Fruit fly (Drosophila melanogaster) whole organism, embryonic: ENCODE results near the gene CG18662.

Experiments used
- CG10321 ChIP-seq: fragments of 200-800 bp; sonication (Bioruptor generic); IDR thresholded peaks from 2 replicates; pipeline ENCODE4 v1.3.6; 2022; ENCODE audit warnings: missing biosample characterization, missing genetic modification characterization
- CG10462 ChIP-seq: fragments of 200-800 bp; sonication (Bioruptor generic); optimal IDR thresholded peaks from 2 replicates; lab custom pipeline; 2016; ENCODE audit warnings: missing biosample characterization, missing genetic modification characterization
- CG11247 ChIP-seq: fragments of 200-800 bp; sonication (Bioruptor generic); IDR thresholded peaks from 2 replicates; pipeline ENCODE4 v1.3.6; 2022; ENCODE audit warnings: missing biosample characterization, missing genetic modification characterization
- CG12155 ChIP-seq: fragments of 200-800 bp; sonication (Bioruptor generic); optimal IDR thresholded peaks from 3 replicates; lab custom pipeline; 2016; ENCODE audit warnings: missing biosample characterization, missing genetic modification characterization
- CG13424 ChIP-seq: fragments of 200-800 bp; sonication (Bioruptor generic); optimal IDR thresholded peaks from 2 replicates; lab custom pipeline; 2019; ENCODE audit warnings: missing biosample characterization, mild to moderate bottlenecking, missing genetic modification characterization, moderate library complexity
- CG13624 ChIP-seq: fragments of 200-800 bp; sonication (Bioruptor generic); optimal IDR thresholded peaks from 2 replicates; lab custom pipeline; 2016; ENCODE audit warnings: missing biosample characterization, missing genetic modification characterization
- CG1529 ChIP-seq: fragments of 200-800 bp; sonication (Bioruptor generic); optimal IDR thresholded peaks from 3 replicates; lab custom pipeline; 2018; ENCODE audit warnings: missing biosample characterization, missing genetic modification characterization
- CG1792 ChIP-seq: fragments of 200-800 bp; sonication (Bioruptor generic); optimal IDR thresholded peaks from 2 replicates; lab custom pipeline; 2016; ENCODE audit warnings: missing biosample characterization, missing genetic modification characterization
- CG2202 ChIP-seq: fragments of 200-800 bp; sonication (Bioruptor generic); optimal IDR thresholded peaks from 2 replicates; lab custom pipeline; 2018; ENCODE audit warnings: missing biosample characterization, mild to moderate bottlenecking, missing genetic modification characterization
- CG30020 ChIP-seq: fragments of 200-800 bp; optimal IDR thresholded peaks from 2 replicates; lab custom pipeline; 2019; ENCODE audit warnings: missing biosample characterization, mild to moderate bottlenecking, missing genetic modification characterization, moderate library complexity
- CG3407 ChIP-seq: fragments of 200-800 bp; sonication (Bioruptor generic); optimal IDR thresholded peaks from 2 replicates; lab custom pipeline; 2018; ENCODE audit warnings: missing biosample characterization, mild to moderate bottlenecking, missing genetic modification characterization
- CG3995 ChIP-seq: fragments of 200-800 bp; sonication (Bioruptor generic); optimal IDR thresholded peaks from 3 replicates; lab custom pipeline; 2016; ENCODE audit warnings: missing biosample characterization, missing genetic modification characterization
- CG4404 ChIP-seq: fragments of 200-800 bp; sonication (Bioruptor generic); IDR thresholded peaks from 2 replicates; pipeline ENCODE4 v1.3.6; 2022; ENCODE audit warnings: missing biosample characterization, missing genetic modification characterization
- CG6654 ChIP-seq: fragments of 200-800 bp; sonication (Bioruptor generic); optimal IDR thresholded peaks from 2 replicates; lab custom pipeline; 2017; ENCODE audit warnings: missing biosample characterization, mild to moderate bottlenecking, missing genetic modification characterization
- CG7556 ChIP-seq: fragments of 200-800 bp; sonication (Bioruptor generic); optimal IDR thresholded peaks from 2 replicates; lab custom pipeline; 2017; ENCODE audit warnings: missing biosample characterization, mild to moderate bottlenecking, missing genetic modification characterization
- CG8281 ChIP-seq: fragments of 200-800 bp; sonication (Bioruptor generic); optimal IDR thresholded peaks from 2 replicates; lab custom pipeline; 2018; ENCODE audit warnings: missing biosample characterization, mild to moderate bottlenecking, missing genetic modification characterization, moderate library complexity
- CG8924 ChIP-seq: fragments of 200-800 bp; optimal IDR thresholded peaks from 3 replicates; lab custom pipeline; 2019; ENCODE audit warnings: missing biosample characterization, mild to moderate bottlenecking, missing genetic modification characterization, moderate library complexity
- CG9817 ChIP-seq: fragments of 200-800 bp; sonication (Bioruptor generic); optimal IDR thresholded peaks from 2 replicates; lab custom pipeline; 2018; ENCODE audit warnings: missing biosample characterization, mild to moderate bottlenecking, missing genetic modification characterization, moderate library complexity
- D ChIP-seq, 2 experiments: fragments of 200-800 bp in 1 of 2; fragments of >200 bp in 1 of 2; sonication (Bioruptor generic) in 1 of 2; optimal IDR thresholded peaks; 2 replicates in 1 of 2; 3 replicates in 1 of 2; lab custom pipeline; 2017; ENCODE audit warnings: mild to moderate bottlenecking in 1 of 2, missing biosample characterization in 1 of 2, missing genetic modification characterization in 1 of 2, missing genetic modification reagents in 1 of 2
- Dad ChIP-seq: fragments of 200-800 bp; sonication (Bioruptor generic); optimal IDR thresholded peaks from 3 replicates; lab custom pipeline; 2016; ENCODE audit warnings: missing biosample characterization, missing genetic modification characterization
- Eip74EF ChIP-seq, 2 experiments: fragments of 200-800 bp in 1 of 2; fragments of >200 bp in 1 of 2; sonication (Bioruptor generic) in 1 of 2; optimal IDR thresholded peaks; 2 replicates each; lab custom pipeline; 2017 to 2019; ENCODE audit warnings: missing biosample characterization in 2 of 2, missing genetic modification characterization in 2 of 2, mild to moderate bottlenecking in 1 of 2, moderate library complexity in 1 of 2
- Ets65A ChIP-seq: fragments of 200-800 bp; sonication (Bioruptor generic); peaks from one replicate; lab custom pipeline; 2016; ENCODE audit warnings: missing biosample characterization, missing genetic modification characterization
- GATAe ChIP-seq: fragments of 200-800 bp; sonication (Bioruptor generic); conservative IDR thresholded peaks from 2 replicates; pipeline ENCODE4 v1.3.6; 2022; ENCODE audit warnings: missing biosample characterization, missing genetic modification characterization
- Hmr ChIP-seq: fragments of 200-800 bp; sonication (Bioruptor generic); optimal IDR thresholded peaks from 3 replicates; lab custom pipeline; 2017; ENCODE audit warnings: mild to moderate bottlenecking, missing biosample characterization, missing genetic modification reagents, missing genetic modification characterization
- MESR4 ChIP-seq: fragments of 200-800 bp; sonication (Bioruptor generic); optimal IDR thresholded peaks from 2 replicates; lab custom pipeline; 2018; ENCODE audit warnings: missing biosample characterization, mild to moderate bottlenecking, missing genetic modification characterization, moderate library complexity
- Mad ChIP-seq: fragments of 200-800 bp; sonication (Bioruptor generic); optimal IDR thresholded peaks from 2 replicates; lab custom pipeline; 2016; ENCODE audit warnings: missing biosample characterization, missing genetic modification characterization
- NC2β ChIP-seq: fragments of 200-800 bp; sonication (Bioruptor generic); optimal IDR thresholded peaks from 2 replicates; lab custom pipeline; 2016; ENCODE audit warnings: missing biosample characterization, missing genetic modification characterization
- Side ChIP-seq: fragments of 200-800 bp; sonication (Bioruptor generic); optimal IDR thresholded peaks from 2 replicates; lab custom pipeline; 2016; ENCODE audit warnings: missing biosample characterization, missing genetic modification characterization
- Spps ChIP-seq: fragments of 200-800 bp; sonication (Bioruptor generic); optimal IDR thresholded peaks from 2 replicates; lab custom pipeline; 2018; ENCODE audit warnings: missing biosample characterization, mild to moderate bottlenecking, missing genetic modification characterization
- abd-A ChIP-seq: fragments of 200-800 bp; sonication (Bioruptor generic); optimal IDR thresholded peaks from 3 replicates; lab custom pipeline; 2019; ENCODE audit warnings: missing biosample characterization, mild to moderate bottlenecking, missing genetic modification characterization, moderate library complexity
- ase ChIP-seq: fragments of 200-800 bp; sonication (Bioruptor generic); IDR thresholded peaks from 3 replicates; pipeline ENCODE4 v1.3.6; 2022; ENCODE audit warnings: missing biosample characterization, missing genetic modification characterization
- bbx ChIP-seq: fragments of 200-800 bp; sonication (Bioruptor generic); IDR thresholded peaks from 2 replicates; pipeline ENCODE4 v1.3.6; 2022; ENCODE audit warnings: missing biosample characterization, missing genetic modification characterization; ENCODE audit not compliant: partially characterized antibody
- crp ChIP-seq, 2 experiments: fragments of 200-800 bp; sonication (Bioruptor generic); optimal IDR thresholded peaks; 2 replicates in 1 of 2; 3 replicates in 1 of 2; lab custom pipeline; 2017; ENCODE audit warnings: missing biosample characterization in 2 of 2, missing genetic modification characterization in 2 of 2, mild to moderate bottlenecking in 1 of 2, moderate library complexity in 1 of 2
- dati ChIP-seq: fragments of 200-800 bp; sonication (Bioruptor generic); IDR thresholded peaks from 2 replicates; pipeline ENCODE4 v1.3.6; 2022; ENCODE audit warnings: missing biosample characterization, missing genetic modification characterization
- dpn ChIP-seq, 2 experiments: fragments of 200-800 bp; sonication (Bioruptor generic); optimal IDR thresholded peaks; 3 replicates each; lab custom pipeline; 2016; ENCODE audit warnings: missing biosample characterization in 2 of 2, missing genetic modification characterization in 2 of 2
- hbn ChIP-seq: fragments of 200-800 bp; sonication (Bioruptor generic); IDR thresholded peaks from 2 replicates; pipeline ENCODE4 v1.3.6; 2022; ENCODE audit warnings: missing biosample characterization, missing genetic modification characterization; ENCODE audit not compliant: partially characterized antibody
- hkb ChIP-seq, 2 experiments: fragments of 200-800 bp in 1 of 2; fragments of >200 bp in 1 of 2; sonication (Bioruptor generic) in 1 of 2; IDR thresholded peaks in 1 of 2; optimal IDR thresholded peaks in 1 of 2; 2 replicates each; pipeline versions ENCODE4 v1.3.6 to Lab custom; 2017 to 2022; ENCODE audit warnings: missing biosample characterization in 1 of 2, missing genetic modification characterization in 1 of 2
- hth ChIP-seq: fragments of >200 bp; optimal IDR thresholded peaks from 2 replicates; lab custom pipeline; 2017; ENCODE audit warnings: inconsistent platforms
- jing ChIP-seq: fragments of 200-800 bp; sonication (Bioruptor generic); optimal IDR thresholded peaks from 2 replicates; lab custom pipeline; 2018; ENCODE audit warnings: missing biosample characterization, mild to moderate bottlenecking, missing genetic modification characterization
- kni ChIP-seq: fragments of 200-800 bp; sonication (Bioruptor generic); optimal IDR thresholded peaks from 3 replicates; lab custom pipeline; 2017; ENCODE audit warnings: mild to moderate bottlenecking, missing biosample characterization, missing genetic modification reagents, missing genetic modification characterization
- knrl ChIP-seq: fragments of 200-800 bp; sonication (Bioruptor generic); IDR thresholded peaks from 3 replicates; pipeline ENCODE4 v1.3.6; 2022; ENCODE audit warnings: missing biosample characterization, missing genetic modification characterization; ENCODE audit not compliant: partially characterized antibody
- lbe ChIP-seq: fragments of 200-800 bp; sonication (Bioruptor generic); optimal IDR thresholded peaks from 2 replicates; lab custom pipeline; 2016; ENCODE audit warnings: missing biosample characterization, mild to moderate bottlenecking, missing genetic modification characterization
- pnt ChIP-seq: fragments of 200-800 bp; sonication (Bioruptor generic); optimal IDR thresholded peaks from 3 replicates; lab custom pipeline; 2016; ENCODE audit warnings: missing biosample characterization, missing genetic modification characterization
- psq ChIP-seq: fragments of 200-800 bp; sonication (Bioruptor generic); optimal IDR thresholded peaks from 2 replicates; lab custom pipeline; 2017; ENCODE audit warnings: missing biosample characterization, missing genetic modification characterization
- sima ChIP-seq: fragments of 200-800 bp; sonication (Bioruptor generic); optimal IDR thresholded peaks from 2 replicates; lab custom pipeline; 2016; ENCODE audit warnings: missing biosample characterization, missing genetic modification characterization
- slbo ChIP-seq: fragments of 200-800 bp; sonication (Bioruptor generic); IDR thresholded peaks from 2 replicates; pipeline ENCODE4 v1.3.6; 2022; ENCODE audit warnings: missing biosample characterization, missing genetic modification characterization
- slou ChIP-seq: fragments of 200-800 bp; sonication (Bioruptor generic); optimal IDR thresholded peaks from 3 replicates; lab custom pipeline; 2016; ENCODE audit warnings: missing biosample characterization, missing genetic modification characterization
- so ChIP-seq: fragments of 200-800 bp; sonication (Bioruptor generic); IDR thresholded peaks from 3 replicates; pipeline ENCODE4 v1.3.6; 2022; ENCODE audit warnings: missing biosample characterization, missing genetic modification characterization
- sr ChIP-seq: fragments of 200-800 bp; sonication (Bioruptor generic); IDR thresholded peaks from 3 replicates; pipeline ENCODE4 v1.3.6; 2022; ENCODE audit warnings: missing biosample characterization, missing genetic modification characterization
- tin ChIP-seq: fragments of 200-800 bp; sonication (Bioruptor generic); optimal IDR thresholded peaks from 3 replicates; lab custom pipeline; 2016; ENCODE audit warnings: missing biosample characterization, missing genetic modification characterization
- z ChIP-seq: fragments of 200-800 bp; sonication (Bioruptor generic); IDR thresholded peaks from 3 replicates; pipeline ENCODE4 v1.3.6; 2022; ENCODE audit warnings: missing biosample characterization, missing genetic modification characterization

CG18662 gene

DNA sequence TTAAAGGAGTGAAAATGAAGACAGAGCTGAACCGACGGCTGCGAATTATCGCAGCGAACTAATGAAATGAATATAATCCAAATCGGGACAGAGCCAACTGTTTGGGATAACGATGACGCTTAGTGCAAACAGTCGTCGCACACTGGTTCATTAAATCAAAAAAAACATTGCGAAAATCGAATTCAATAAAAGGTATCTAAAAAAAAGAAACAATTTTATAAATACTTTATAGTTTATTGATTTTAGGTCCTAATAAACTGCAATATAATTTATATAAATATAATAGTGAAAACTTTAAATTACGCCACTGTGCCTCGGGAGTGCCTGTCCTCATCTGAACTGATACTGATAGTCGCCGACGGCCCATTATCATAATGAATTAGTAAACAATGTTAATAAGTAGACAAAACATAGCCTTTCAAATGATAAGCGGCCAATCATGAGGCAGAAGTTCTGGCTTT, 21.4 kb upstream of the CG18662 start, which contains the start of gene CG31886 (continued):
- TF ChIP-seq sr (GFP tag; lab: Robert Waterston, UW) (no peak), CG10321 (GFP tag; lab: Robert Waterston, UW) (no peak), crp (GFP tag; optimal IDR thresholded peaks at IDR 0.05; lab: Kevin White, UChicago) (no peak), CG13624 (GFP tag; lab: Kevin White, UChicago) (no peak), sima (GFP tag; lab: Kevin White, UChicago) (no peak), slou (GFP tag; lab: Kevin White, UChicago) (no peak), dpn (GFP tag; optimal IDR thresholded peaks at IDR 0.05; lab: Kevin White, UChicago) (no peak), CG12155 (GFP tag; lab: Kevin White, UChicago) (no peak), CG3407 (no peak), hbn (GFP tag; lab: Robert Waterston, UW) (no peak), CG7556 (GFP tag; lab: Kevin White, UChicago) (no peak), NC2β (GFP tag; lab: Kevin White, UChicago) (no peak), psq (GFP tag; lab: Kevin White, UChicago) (no peak), CG30020 (no peak), GATAe (GFP tag; lab: Robert Waterston, UW) (no peak), CG2202 (no peak), z (no peak), CG6654 (GFP tag; lab: Kevin White, UChicago) (no peak), CG13424 (tag; lab: Kevin White, UChicago) (no peak), CG9817 (tag; lab: Kevin White, UChicago) (no peak), CG10462 (no peak), CG3995 (GFP tag; lab: Kevin White, UChicago) (no peak), CG8924 (tag; lab: Kevin White, UChicago) (no peak), MESR4 (GFP tag; lab: Kevin White, UChicago) (no peak), jing (GFP tag; lab: Kevin White, UChicago) (no peak), lbe (GFP tag; lab: Kevin White, UChicago) (no peak), knrl (GFP tag; lab: Robert Waterston, UW) (no peak), bbx (GFP tag; lab: Robert Waterston, UW) (no peak), ase (GFP tag; lab: Robert Waterston, UW) (no peak), abd-A (tag; lab: Kevin White, UChicago) (no peak), CG8281 (tag; lab: Kevin White, UChicago) (no peak), pnt (GFP tag; lab: Kevin White, UChicago) (no peak), hkb (optimal IDR thresholded peaks at IDR 0.05; lab: Kevin White, UChicago) (no peak), hkb (GFP tag; IDR thresholded peaks at IDR 0.05; lab: Robert Waterston, UW) (no peak), slbo (GFP tag; lab: Robert Waterston, UW) (peak; percentile 64), kni (GFP tag; lab: Kevin White, UChicago) (no peak), Side (GFP tag; lab: Kevin White, UChicago) (no peak), tin (GFP tag; lab: Kevin White, UChicago) (peak; percentile 4), dati (GFP tag; lab: Robert Waterston, UW) (0 out of 2 replicates have a peak, but pooled peaks have one; percentile 4), hth (lab: Kevin White, UChicago) (no peak), Hmr (GFP tag; lab: Kevin White, UChicago) (peak; percentile 13), CG4404 (no peak; the same call in 1 of the 2 replicates), Ets65A (no peak), Spps (no peak), Dad (GFP tag; lab: Kevin White, UChicago) (no peak), CG1529 (GFP tag; lab: Kevin White, UChicago) (no peak), so (GFP tag; lab: Robert Waterston, UW) (no peak), CG11247 (GFP tag; lab: Robert Waterston, UW) (no peak), Mad (GFP tag; lab: Kevin White, UChicago) (no peak), CG1792 (GFP tag; lab: Kevin White, UChicago) (no peak), Eip74EF (GFP tag; optimal IDR thresholded peaks at IDR 0.05; lab: Kevin White, UChicago) (no peak), D (optimal IDR thresholded peaks at IDR 0.05; lab: Kevin White, UChicago) (no peak), D (GFP tag; optimal IDR thresholded peaks at IDR 0.05; lab: Kevin White, UChicago) (no peak)
